Fruit fly (Drosophila melanogaster): Measurements from ENCODE around the gene Polr1E.

The Polr1E gene

dm6 chr3R:18297444-18298297, 3.9 kb downstream of the Polr1E start (continued):
- TF ChIP-seq row (GFP tag; IDR thresholded peaks at IDR 0.05) (peak; percentile 39; the same call in 2 of the 3 replicates), CG12769 (tag; optimal IDR thresholded peaks at IDR 0.05) (no peak), Optix (GFP tag; IDR thresholded peaks at IDR 0.05) (peak; percentile 28; the same call in 1 of the 3 replicates), CG31441 (GFP tag; IDR thresholded peaks at IDR 0.05) (0 out of 2 replicates have a peak, but pooled peaks have one; percentile 29), CG3847 (GFP tag; IDR thresholded peaks at IDR 0.05) (no peak), nmo (GFP tag; optimal IDR thresholded peaks at IDR 0.05) (peak; percentile 21), Xrp1 (GFP tag; IDR thresholded peaks at IDR 0.05) (peak; percentile 28; the same call in 1 of the 2 replicates), sens (GFP tag) (peak; percentile 91), CG17385 (GFP tag; optimal IDR thresholded peaks at IDR 0.05) (peak; percentile 37), chinmo (GFP tag; IDR thresholded peaks at IDR 0.05; ENCODE audit: partially characterized antibody) (0 out of 4 replicates have a peak, but pooled peaks have one; percentile 5), twi (tag; optimal IDR thresholded peaks at IDR 0.05) (peak; percentile 75), CG17328 (GFP tag; IDR thresholded peaks at IDR 0.05) (0 out of 2 replicates have a peak, but pooled peaks have one; percentile 27), sd (tag; optimal IDR thresholded peaks at IDR 0.05) (no peak), btn (GFP tag; optimal IDR thresholded peaks at IDR 0.05) (no peak), eyg (GFP tag; optimal IDR thresholded peaks at IDR 0.05) (peak; percentile 2), jumu (GFP tag; optimal IDR thresholded peaks at IDR 0.05) (peak; percentile 0), Hsf (GFP tag; optimal IDR thresholded peaks at IDR 0.05) (no peak), CG2712 (tag; optimal IDR thresholded peaks at IDR 0.05) (peak; percentile 29), ken (GFP tag; IDR thresholded peaks at IDR 0.05) (0 out of 3 replicates have a peak, but pooled peaks have one; percentile 55), Fer2 (tag; optimal IDR thresholded peaks at IDR 0.05) (no peak), peb (GFP tag; IDR thresholded peaks at IDR 0.05) (0 out of 2 replicates have a peak, but pooled peaks have one; percentile 12), Dbx (GFP tag; IDR thresholded peaks at IDR 0.05) (no peak), Pdp1 (GFP tag; optimal IDR thresholded peaks at IDR 0.05) (peak in 1 of 2 experiments; percentile 94), dmrt99B (tag; optimal IDR thresholded peaks at IDR 0.05) (peak; percentile 17), stc (GFP tag; IDR thresholded peaks at IDR 0.05) (peak; percentile 30; the same call in 1 of the 2 replicates), zfh1 (GFP tag; IDR thresholded peaks at IDR 0.05) (peak; percentile 25; the same call in 1 of the 3 replicates), CG17361 (GFP tag; IDR thresholded peaks at IDR 0.05) (0 out of 3 replicates have a peak, but pooled peaks have one; percentile 16), pho (GFP tag; optimal IDR thresholded peaks at IDR 0.05) (peak; percentile 10), CG4360 (GFP tag; IDR thresholded peaks at IDR 0.05) (0 out of 2 replicates have a peak, but pooled peaks have one; percentile 17), vvl (GFP tag; IDR thresholded peaks at IDR 0.05) (peak; percentile 39; the same call in 1 of the 2 replicates), H15 (GFP tag; IDR thresholded peaks at IDR 0.05) (0 out of 3 replicates have a peak, but pooled peaks have one; percentile 36), CG42726 (GFP tag; IDR thresholded peaks at IDR 0.05; ENCODE audit: partially characterized antibody) (no peak), eve (GFP tag; optimal IDR thresholded peaks at IDR 0.05) (peak in 1 of 2 experiments; percentile 23)

dm6 chr3R:18296737-18297136, 4.8 kb downstream of the Polr1E start:
- TF ChIP-seq hb (GFP tag; IDR thresholded peaks at IDR 0.05; ENCODE audit: partially characterized antibody): 0 out of 3 replicates have a peak, but pooled peaks have one; percentile 42
- TF ChIP-seq Hr78 (GFP tag; optimal IDR thresholded peaks at IDR 0.05): peak in 1 of 2 experiments; percentile 74
- TF ChIP-seq lola (GFP tag; optimal IDR thresholded peaks at IDR 0.05): no peak
- peak; percentile 14 for TF ChIP-seq Med (GFP tag)
- TF ChIP-seq CG7556 (GFP tag; optimal IDR thresholded peaks at IDR 0.05): no peak
- TF ChIP-seq sens (GFP tag): peak; percentile 10
- no peak for TF ChIP-seq CG7786 (GFP tag; optimal IDR thresholded peaks at IDR 0.05)
